Fruit fly (Drosophila melanogaster) whole organism, embryonic: Measurements from ENCODE around the gene CG9926.

ENCODE experiments used
- Atf3 ChIP-seq: fragments of 200-800 bp; sonication (Bioruptor generic); optimal IDR thresholded peaks from 3 replicates; lab custom pipeline; 2016; ENCODE audit warnings: missing biosample characterization, missing genetic modification characterization
- Awh ChIP-seq: fragments of 200-800 bp; sonication (Bioruptor generic); IDR thresholded peaks from 2 replicates; pipeline ENCODE4, ENCODE4 v1.3.6; 2022; ENCODE audit warnings: missing biosample characterization, missing genetic modification characterization
- CG10321 ChIP-seq: fragments of 200-800 bp; sonication (Bioruptor generic); IDR thresholded peaks from 2 replicates; pipeline ENCODE4 v1.3.6; 2022; ENCODE audit warnings: missing biosample characterization, missing genetic modification characterization
- CG11560 ChIP-seq: fragments of 200-800 bp; sonication (Bioruptor generic); IDR thresholded peaks from 3 replicates; pipeline ENCODE4 v1.3.6; 2022; ENCODE audit warnings: missing biosample characterization, missing genetic modification characterization
- CG12071 ChIP-seq: fragments of 200-800 bp; sonication (Bioruptor generic); optimal IDR thresholded peaks from 3 replicates; lab custom pipeline; 2018; ENCODE audit warnings: missing biosample characterization, mild to moderate bottlenecking, missing genetic modification characterization
- CG12236 ChIP-seq: fragments of 200-800 bp; sonication (Bioruptor generic); optimal IDR thresholded peaks from 2 replicates; lab custom pipeline; 2016; ENCODE audit warnings: missing biosample characterization, missing genetic modification characterization
- CG13775 ChIP-seq: fragments of 200-800 bp; sonication (Bioruptor generic); optimal IDR thresholded peaks from 3 replicates; lab custom pipeline; 2017; ENCODE audit warnings: missing biosample characterization, mild to moderate bottlenecking, missing genetic modification characterization
- CG15601 ChIP-seq: fragments of 200-800 bp; sonication (Bioruptor generic); optimal IDR thresholded peaks from 3 replicates; lab custom pipeline; 2019; ENCODE audit warnings: missing biosample characterization, mild to moderate bottlenecking, missing genetic modification characterization, moderate library complexity
- CG16815 ChIP-seq: fragments of 200-800 bp; sonication (Bioruptor generic); optimal IDR thresholded peaks from 3 replicates; lab custom pipeline; 2017; ENCODE audit warnings: missing biosample characterization, mild to moderate bottlenecking, missing genetic modification characterization
- CG17802 ChIP-seq: fragments of 200-800 bp; sonication (Bioruptor generic); optimal IDR thresholded peaks from 2 replicates; lab custom pipeline; 2018; ENCODE audit warnings: missing biosample characterization, mild to moderate bottlenecking, missing genetic modification characterization, moderate library complexity
- CG1792 ChIP-seq: fragments of 200-800 bp; sonication (Bioruptor generic); optimal IDR thresholded peaks from 2 replicates; lab custom pipeline; 2016; ENCODE audit warnings: missing biosample characterization, missing genetic modification characterization
- CG18619 ChIP-seq: fragments of 200-800 bp; sonication (Bioruptor generic); optimal IDR thresholded peaks from 3 replicates; lab custom pipeline; 2017; ENCODE audit warnings: missing biosample characterization, mild to moderate bottlenecking, missing genetic modification characterization
- CG31441 ChIP-seq: fragments of 200-800 bp; sonication (Bioruptor generic); IDR thresholded peaks from 2 replicates; pipeline ENCODE4 v1.3.6; 2022; ENCODE audit warnings: missing biosample characterization, missing genetic modification characterization
- CG33557 ChIP-seq: fragments of 200-800 bp; sonication (Bioruptor generic); optimal IDR thresholded peaks from 2 replicates; lab custom pipeline; 2019; ENCODE audit warnings: missing biosample characterization, mild to moderate bottlenecking, missing genetic modification characterization, moderate library complexity
- CG34376 ChIP-seq: fragments of 200-800 bp; sonication (Bioruptor generic); optimal IDR thresholded peaks from 2 replicates; lab custom pipeline; 2018; ENCODE audit warnings: missing biosample characterization, mild to moderate bottlenecking, missing genetic modification characterization
- CG34422 ChIP-seq: fragments of 200-800 bp; sonication (Bioruptor generic); IDR thresholded peaks from 3 replicates; pipeline ENCODE4 v1.3.6; 2022; ENCODE audit warnings: missing biosample characterization, missing genetic modification characterization
- CG4404 ChIP-seq: fragments of 200-800 bp; sonication (Bioruptor generic); IDR thresholded peaks from 2 replicates; pipeline ENCODE4 v1.3.6; 2022; ENCODE audit warnings: missing biosample characterization, missing genetic modification characterization
- CG6689 ChIP-seq: fragments of 200-800 bp; sonication (Bioruptor generic); IDR thresholded peaks from 2 replicates; pipeline ENCODE4 v1.3.6; 2022; ENCODE audit warnings: missing biosample characterization, missing genetic modification characterization
- CG6791 ChIP-seq: fragments of 200-800 bp; sonication (Bioruptor generic); IDR thresholded peaks from 3 replicates; pipeline ENCODE4 v1.3.6; 2022; ENCODE audit warnings: missing biosample characterization, missing genetic modification characterization; ENCODE audit not compliant: partially characterized antibody
- Dip3 ChIP-seq: fragments of 200-800 bp; sonication (Bioruptor generic); optimal IDR thresholded peaks from 3 replicates; lab custom pipeline; 2016; ENCODE audit warnings: missing biosample characterization, missing genetic modification characterization
- Doc2 ChIP-seq: fragments of 200-800 bp; sonication (Bioruptor generic); IDR thresholded peaks from 2 replicates; pipeline ENCODE4 v1.3.6; 2022; ENCODE audit warnings: missing biosample characterization, missing genetic modification characterization
- Fer1 ChIP-seq: fragments of 200-800 bp; sonication (Bioruptor generic); optimal IDR thresholded peaks from 2 replicates; lab custom pipeline; 2017; ENCODE audit warnings: missing biosample characterization, mild to moderate bottlenecking, missing genetic modification characterization
- Hand ChIP-seq: fragments of 200-800 bp; sonication (Bioruptor generic); optimal IDR thresholded peaks from 2 replicates; lab custom pipeline; 2017; ENCODE audit warnings: mild to moderate bottlenecking, missing biosample characterization, missing genetic modification reagents, missing genetic modification characterization
- Hr51 ChIP-seq, 2 experiments: fragments of 200-800 bp; sonication (Bioruptor generic); optimal IDR thresholded peaks; 2 replicates in 1 of 2; 3 replicates in 1 of 2; lab custom pipeline; 2016 to 2018; ENCODE audit warnings: missing biosample characterization in 2 of 2, missing genetic modification characterization in 2 of 2, mild to moderate bottlenecking in 1 of 2, moderate library complexity in 1 of 2
- MBD-R2 ChIP-seq: fragments of 200-800 bp; sonication (Bioruptor generic); IDR thresholded peaks from 2 replicates; pipeline ENCODE4 v1.3.6; 2022; ENCODE audit warnings: missing biosample characterization, missing genetic modification characterization
- Meics ChIP-seq: fragments of 200-800 bp; sonication (Bioruptor generic); optimal IDR thresholded peaks from 2 replicates; lab custom pipeline; 2017; ENCODE audit warnings: missing biosample characterization, mild to moderate bottlenecking, missing genetic modification characterization
- NFAT ChIP-seq: fragments of 200-800 bp; sonication (Bioruptor generic); IDR thresholded peaks from 2 replicates; pipeline ENCODE4 v1.3.6; 2022; ENCODE audit warnings: missing biosample characterization, missing genetic modification characterization
- Optix ChIP-seq: fragments of 200-800 bp; sonication (Bioruptor generic); IDR thresholded peaks from 3 replicates; pipeline ENCODE4 v1.3.6; 2022; ENCODE audit warnings: missing biosample characterization, missing genetic modification characterization
- PHDP ChIP-seq: fragments of 200-800 bp; sonication (Bioruptor generic); optimal IDR thresholded peaks from 3 replicates; lab custom pipeline; 2018; ENCODE audit warnings: missing biosample characterization, mild to moderate bottlenecking, missing genetic modification characterization, moderate library complexity
- al ChIP-seq: fragments of 200-800 bp; sonication (Bioruptor generic); IDR thresholded peaks from 2 replicates; pipeline ENCODE4 v1.3.6; 2022; ENCODE audit warnings: missing biosample characterization, missing genetic modification characterization
- bowl ChIP-seq: fragments of 200-800 bp; sonication (Bioruptor generic); IDR thresholded peaks from 2 replicates; pipeline ENCODE4 v1.3.6; 2022; ENCODE audit warnings: missing biosample characterization, missing genetic modification characterization
- bsh ChIP-seq, 2 experiments: fragments of 200-800 bp; sonication (Bioruptor generic); optimal IDR thresholded peaks; 2 replicates each; lab custom pipeline; 2017 to 2018; ENCODE audit warnings: mild to moderate bottlenecking in 2 of 2, missing biosample characterization in 2 of 2, missing genetic modification characterization in 2 of 2, moderate library complexity in 1 of 2
- crol ChIP-seq: fragments of 200-800 bp; sonication (Bioruptor generic); IDR thresholded peaks from 2 replicates; pipeline ENCODE4 v1.3.6; 2022; ENCODE audit warnings: missing biosample characterization, missing genetic modification characterization
- dmrt99B ChIP-seq: fragments of 200-800 bp; sonication (Bioruptor generic); optimal IDR thresholded peaks from 2 replicates; lab custom pipeline; 2018; ENCODE audit warnings: missing biosample characterization, mild to moderate bottlenecking, missing genetic modification characterization, moderate library complexity
- dpn ChIP-seq, 2 experiments: fragments of 200-800 bp; sonication (Bioruptor generic); optimal IDR thresholded peaks; 3 replicates each; lab custom pipeline; 2016; ENCODE audit warnings: missing biosample characterization in 2 of 2, missing genetic modification characterization in 2 of 2
- ems ChIP-seq: fragments of 200-800 bp; sonication (Bioruptor generic); optimal IDR thresholded peaks from 3 replicates; lab custom pipeline; 2016; ENCODE audit warnings: missing biosample characterization, missing genetic modification characterization
- hbn ChIP-seq: fragments of 200-800 bp; sonication (Bioruptor generic); IDR thresholded peaks from 2 replicates; pipeline ENCODE4 v1.3.6; 2022; ENCODE audit warnings: missing biosample characterization, missing genetic modification characterization; ENCODE audit not compliant: partially characterized antibody
- insv ChIP-seq, 2 experiments: fragments of 200-800 bp; sonication (Bioruptor generic); optimal IDR thresholded peaks; 3 replicates each; lab custom pipeline; 2016 to 2018; ENCODE audit warnings: missing biosample characterization in 2 of 2, missing genetic modification characterization in 2 of 2
- lab ChIP-seq: fragments of 200-800 bp; sonication (Bioruptor generic); optimal IDR thresholded peaks from 3 replicates; lab custom pipeline; 2017; ENCODE audit warnings: missing biosample characterization, missing genetic modification characterization, mild to moderate bottlenecking, moderate library complexity, missing genetic modification reagents
- sens-2 ChIP-seq: fragments of 200-800 bp; sonication (Bioruptor generic); IDR thresholded peaks from 2 replicates; pipeline ENCODE4 v1.3.6; 2022; ENCODE audit warnings: missing biosample characterization, missing genetic modification characterization
- slbo ChIP-seq: fragments of 200-800 bp; sonication (Bioruptor generic); IDR thresholded peaks from 2 replicates; pipeline ENCODE4 v1.3.6; 2022; ENCODE audit warnings: missing biosample characterization, missing genetic modification characterization
- sna ChIP-seq: fragments of 200-800 bp; sonication (Bioruptor generic); IDR thresholded peaks from 2 replicates; pipeline ENCODE4 v1.3.6; 2022; ENCODE audit warnings: missing biosample characterization, missing genetic modification characterization; ENCODE audit not compliant: partially characterized antibody
- stwl ChIP-seq: fragments of 200-800 bp; sonication (Bioruptor generic); optimal IDR thresholded peaks from 3 replicates; lab custom pipeline; 2018; ENCODE audit warnings: missing biosample characterization, mild to moderate bottlenecking, missing genetic modification characterization, moderate library complexity
- tgo ChIP-seq: fragments of 200-800 bp; sonication (Bioruptor generic); IDR thresholded peaks from 3 replicates; pipeline ENCODE4 v1.3.6; 2022; ENCODE audit warnings: missing biosample characterization, missing genetic modification characterization
- trh ChIP-seq: fragments of 200-800 bp; sonication (Bioruptor generic); optimal IDR thresholded peaks from 2 replicates; lab custom pipeline; 2016; ENCODE audit warnings: missing biosample characterization, missing genetic modification characterization
- twi ChIP-seq: fragments of 200-800 bp; optimal IDR thresholded peaks from 2 replicates; lab custom pipeline; 2019; ENCODE audit warnings: missing biosample characterization, mild to moderate bottlenecking, missing genetic modification characterization, moderate library complexity
- unpg ChIP-seq: fragments of 200-800 bp; sonication (Bioruptor generic); optimal IDR thresholded peaks from 3 replicates; lab custom pipeline; 2018; ENCODE audit warnings: missing biosample characterization, mild to moderate bottlenecking, missing genetic modification characterization, moderate library complexity

The CG9926 gene

dm6 chr3R:13918045-13918444, 32.9 kb downstream of the CG9926 start (continued):
- TF ChIP-seq unpg (GFP tag; lab: Kevin White, UChicago): peak; percentile 5
- TF ChIP-seq CG16815: no peak
- TF ChIP-seq insv (GFP tag; optimal IDR thresholded peaks at IDR 0.05; lab: Kevin White, UChicago): no peak
- TF ChIP-seq, all 482 proteins: peak for 5

dm6 chr3R:13916546-13916945, 34.4 kb downstream of the CG9926 start:
- TF ChIP-seq CG31441 (GFP tag; lab: Robert Waterston, UW) (no peak), bsh (GFP tag; optimal IDR thresholded peaks at IDR 0.05; lab: Kevin White, UChicago) (peak in 1 of 2 experiments; percentile 19)

dm6 chr3R:13915646-13916045, 35.3 kb downstream of the CG9926 start:
- TF ChIP-seq CG17802 (tag; lab: Kevin White, UChicago): no peak
- 0 out of 2 replicates have a peak, but pooled peaks have one; percentile 19 for TF ChIP-seq Awh (GFP tag; lab: Robert Waterston, UW)
- peak; percentile 27 for TF ChIP-seq Fer1 (GFP tag; lab: Kevin White, UChicago)
- TF ChIP-seq dpn (GFP tag; optimal IDR thresholded peaks at IDR 0.05; lab: Kevin White, UChicago): peak; percentile 31 to 78
- TF ChIP-seq MBD-R2: peak; percentile 48
- peak; percentile 71 for TF ChIP-seq CG33557
- TF ChIP-seq CG10321 (GFP tag; lab: Robert Waterston, UW): no peak
- TF ChIP-seq CG15601 (tag; lab: Kevin White, UChicago): peak; percentile 64
- TF ChIP-seq Hand (GFP tag; lab: Kevin White, UChicago): no peak
- peak; percentile 85 for TF ChIP-seq CG4404
- peak; percentile 76 for TF ChIP-seq tgo (GFP tag; lab: Robert Waterston, UW)
- peak; percentile 54 for TF ChIP-seq ems
- no peak for TF ChIP-seq CG1792 (GFP tag; lab: Kevin White, UChicago)
- TF ChIP-seq Optix (GFP tag; lab: Robert Waterston, UW): peak; percentile 72
- no peak for TF ChIP-seq CG34376 (GFP tag; lab: Kevin White, UChicago)
- TF ChIP-seq Hr51 (GFP tag; optimal IDR thresholded peaks at IDR 0.05; lab: Kevin White, UChicago): peak; percentile 56 to 61
- TF ChIP-seq PHDP (tag; lab: Kevin White, UChicago): peak; percentile 69
- TF ChIP-seq bowl (GFP tag; lab: Robert Waterston, UW): no peak
- TF ChIP-seq CG11560 (tag; lab: Robert Waterston, UW): 0 out of 3 replicates have a peak, but pooled peaks have one; percentile 46
- no peak for TF ChIP-seq sna (GFP tag; lab: Robert Waterston, UW)
- peak; percentile 42 for TF ChIP-seq CG12071 (GFP tag; lab: Kevin White, UChicago)
- TF ChIP-seq lab: peak; percentile 61
- 0 out of 2 replicates have a peak, but pooled peaks have one; percentile 14 for TF ChIP-seq crol
- TF ChIP-seq CG18619: peak; percentile 31
- TF ChIP-seq Meics (GFP tag; lab: Kevin White, UChicago): peak; percentile 55
- peak; percentile 74 for TF ChIP-seq slbo (GFP tag; lab: Robert Waterston, UW)
- peak; percentile 32 for TF ChIP-seq Atf3 (GFP tag; lab: Kevin White, UChicago)
- TF ChIP-seq Doc2 (GFP tag; lab: Robert Waterston, UW): 0 out of 2 replicates have a peak, but pooled peaks have one; percentile 29
- TF ChIP-seq CG6791: no peak
- TF ChIP-seq CG34422 (GFP tag; lab: Robert Waterston, UW): peak; percentile 66; the same call in 2 of the 3 replicates
- TF ChIP-seq dmrt99B (tag; lab: Kevin White, UChicago): peak; percentile 71
- peak; percentile 29 for TF ChIP-seq trh (GFP tag; lab: Kevin White, UChicago)
- peak; percentile 20 for TF ChIP-seq Dip3 (GFP tag; lab: Kevin White, UChicago)
- TF ChIP-seq twi (tag; lab: Kevin White, UChicago): peak; percentile 64
- peak; percentile 82 for TF ChIP-seq CG6689 (GFP tag; lab: Robert Waterston, UW)
- no peak for TF ChIP-seq stwl (tag; lab: Kevin White, UChicago)
- TF ChIP-seq sens-2 (GFP tag; lab: Robert Waterston, UW): peak; percentile 73
- TF ChIP-seq hbn (GFP tag; lab: Robert Waterston, UW): no peak
- TF ChIP-seq CG13775 (GFP tag; lab: Kevin White, UChicago): peak; percentile 62
- TF ChIP-seq al (GFP tag; lab: Robert Waterston, UW): peak; percentile 54; the same call in 1 of the 2 replicates
- peak; percentile 83 for TF ChIP-seq NFAT (GFP tag; lab: Robert Waterston, UW)
- TF ChIP-seq CG12236 (GFP tag; lab: Kevin White, UChicago): peak; percentile 36
